Worm (Caenorhabditis elegans) whole organism, young adult: ENCODE measurements around the gene irld-33.

Experiments
- B0336.3 ChIP-seq: fragments of 200-800 bp; sonication (Bioruptor generic); IDR thresholded peaks from 2 replicates; pipeline ENCODE4 v1.3.6; 2022; ENCODE audit warnings: missing genetic modification characterization, missing compliant biosample characterization
- D2030.7 ChIP-seq: fragments of 200-800 bp; sonication (Bioruptor generic); IDR thresholded peaks from 2 replicates; pipeline ENCODE4 v1.3.6; 2022; ENCODE audit warnings: missing genetic modification reagents, missing genetic modification characterization, missing compliant biosample characterization
- T07F8.4 ChIP-seq: sonication (generic microtip); optimal IDR thresholded peaks from 2 replicates; lab custom pipeline; 2016; ENCODE audit warnings: mild to moderate bottlenecking, missing genetic modification characterization, moderate library complexity, missing compliant biosample characterization
- T26A5.8 ChIP-seq: sonication (generic microtip); optimal IDR thresholded peaks from 2 replicates; lab custom pipeline; 2016; ENCODE audit warnings: missing genetic modification characterization, missing compliant biosample characterization
- Y53F4B.3 ChIP-seq: fragments of 200-800 bp; sonication (Bioruptor generic); IDR thresholded peaks from 2 replicates; pipeline ENCODE4 v1.3.6; 2022; ENCODE audit warnings: missing genetic modification reagents, missing genetic modification characterization, missing compliant biosample characterization
- Y53G8AR.9 ChIP-seq: fragments of 200-800 bp; sonication (Bioruptor generic); conservative IDR thresholded peaks from 2 replicates; pipeline ENCODE4 v1.3.6; 2022; ENCODE audit warnings: missing genetic modification reagents, missing genetic modification characterization, missing compliant biosample characterization
- nhr-179 ChIP-seq: sonication (generic microtip); optimal IDR thresholded peaks from 2 replicates; lab custom pipeline; 2016; ENCODE audit warnings: mild to moderate bottlenecking, missing genetic modification characterization, missing compliant biosample characterization
- nhr-90 ChIP-seq: sonication (generic microtip); optimal IDR thresholded peaks from 2 replicates; lab custom pipeline; 2016; ENCODE audit warnings: missing genotype, mild to moderate bottlenecking, missing genetic modification characterization, missing compliant biosample characterization
- zim-3 ChIP-seq: sonication (generic microtip); optimal IDR thresholded peaks from 2 replicates; lab custom pipeline; 2017; ENCODE audit warnings: mild to moderate bottlenecking, missing genetic modification characterization, moderate library complexity, missing compliant biosample characterization
- ztf-26 ChIP-seq: sonication (generic microtip); optimal IDR thresholded peaks from 2 replicates; lab custom pipeline; 2017; ENCODE audit warnings: missing genetic modification characterization, missing compliant biosample characterization

DNA sequence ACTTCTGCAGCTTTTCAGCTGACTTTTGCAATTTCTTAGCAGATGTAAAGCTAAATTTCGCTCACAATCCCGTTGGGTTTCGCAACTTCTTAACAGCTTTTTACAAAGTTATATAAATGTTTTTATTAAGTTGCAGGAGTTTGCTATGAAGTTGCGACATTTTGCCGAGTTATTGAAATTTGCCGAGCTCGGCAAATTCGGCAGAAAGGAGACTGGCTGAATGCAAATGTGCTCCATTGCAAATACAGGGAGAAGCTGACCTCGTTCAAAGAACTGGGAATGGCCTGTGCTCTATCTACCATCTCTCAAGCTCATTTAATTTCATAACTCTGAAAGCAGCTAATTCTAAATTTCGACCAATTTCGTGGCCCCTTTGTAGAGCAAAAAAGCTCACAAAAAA, 45.9 kb downstream of the irld-33 start, which contains the start of gene C08F1.11:
- TF ChIP-seq T07F8.4 (tag; lab: Kevin White, UChicago) = no peak
- TF ChIP-seq nhr-179 = no peak
- no peak for TF ChIP-seq ztf-26 (tag; lab: Kevin White, UChicago)
- TF ChIP-seq nhr-90 (tag; lab: Kevin White, UChicago) = no peak
- TF ChIP-seq B0336.3 (GFP tag; lab: Robert Waterston, UW) = no peak
- TF ChIP-seq T26A5.8 (tag; lab: Kevin White, UChicago) = no peak
- no peak for TF ChIP-seq Y53F4B.3 (GFP tag; lab: Robert Waterston, UW)
- no peak for TF ChIP-seq zim-3 (tag; lab: Kevin White, UChicago)
- no peak for TF ChIP-seq D2030.7
- TF ChIP-seq Y53G8AR.9 (GFP tag; lab: Robert Waterston, UW) = no peak
